4 fruit fly cellular contexts compared by ENCODE assay signal in genomic region chr3L:16631844-16632537, dm6.
A peak's percentile ranks its signal among the peaks of the same experiment; 100 is the strongest.
TF ChIP-seq lines count a peak whose summit lies in the region.

No protein-coding gene starts in this region.

- peak; percentile 70 to 73 for TF ChIP-seq CTCF in S2 (optimal IDR thresholded peaks at IDR 0.05; lab: Kevin White, UChicago)
- peak; percentile 77 for TF ChIP-seq CTCF in whole organism, embryonic (GFP tag; optimal IDR thresholded peaks at IDR 0.05; lab: Kevin White, UChicago)

TF ChIP-seq in whole organism, embryonic, 481 proteins besides CTCF, POLR2A, EP300 and RAD21 (continues in another document):
- TF ChIP-seq nom (GFP tag; optimal IDR thresholded peaks at IDR 0.05; lab: Kevin White, UChicago): no peak
- TF ChIP-seq CG7928 (GFP tag; optimal IDR thresholded peaks at IDR 0.05; lab: Kevin White, UChicago): no peak
- no peak for TF ChIP-seq pros (GFP tag; optimal IDR thresholded peaks at IDR 0.05; lab: Kevin White, UChicago)
- TF ChIP-seq H2.0 (GFP tag; IDR thresholded peaks at IDR 0.05; lab: Robert Waterston, UW): no peak
- no peak for TF ChIP-seq CG11093 (GFP tag; IDR thresholded peaks at IDR 0.05; lab: Robert Waterston, UW)
- TF ChIP-seq gt (GFP tag; IDR thresholded peaks at IDR 0.05; lab: Robert Waterston, UW): no peak
- no peak for TF ChIP-seq sens-2 (GFP tag; IDR thresholded peaks at IDR 0.05; lab: Robert Waterston, UW)
- TF ChIP-seq Camta (GFP tag; optimal IDR thresholded peaks at IDR 0.05; lab: Kevin White, UChicago): no peak
- TF ChIP-seq CG3726 (GFP tag; IDR thresholded peaks at IDR 0.05; lab: Robert Waterston, UW): no peak
- no peak for TF ChIP-seq C15 (GFP tag; IDR thresholded peaks at IDR 0.05; lab: Robert Waterston, UW)
- TF ChIP-seq peb (GFP tag; IDR thresholded peaks at IDR 0.05; lab: Robert Waterston, UW): no peak
- TF ChIP-seq stc (GFP tag; IDR thresholded peaks at IDR 0.05; lab: Robert Waterston, UW): no peak
- TF ChIP-seq ro (GFP tag; IDR thresholded peaks at IDR 0.05; lab: Robert Waterston, UW): no peak
- no peak for TF ChIP-seq lab (GFP tag; optimal IDR thresholded peaks at IDR 0.05; lab: Kevin White, UChicago)
- no peak for TF ChIP-seq CG9817 (tag; optimal IDR thresholded peaks at IDR 0.05; lab: Kevin White, UChicago)
- no peak for TF ChIP-seq Scr (GFP tag; IDR thresholded peaks at IDR 0.05; lab: Robert Waterston, UW; ENCODE audit: partially characterized antibody)
- no peak for TF ChIP-seq en (GFP tag; optimal IDR thresholded peaks at IDR 0.05; lab: Kevin White, UChicago)
- TF ChIP-seq CG2678 (tag; optimal IDR thresholded peaks at IDR 0.05; lab: Kevin White, UChicago): no peak
- TF ChIP-seq CG17568 (GFP tag; optimal IDR thresholded peaks at IDR 0.05; lab: Kevin White, UChicago): no peak
- no peak for TF ChIP-seq nerfin-1 (tag; optimal IDR thresholded peaks at IDR 0.05; lab: Kevin White, UChicago)
- no peak for TF ChIP-seq klu (GFP tag; IDR thresholded peaks at IDR 0.05; lab: Robert Waterston, UW)
- TF ChIP-seq fd96Cb (tag; optimal IDR thresholded peaks at IDR 0.05; lab: Kevin White, UChicago): peak; percentile 3
- no peak for TF ChIP-seq ewg (GFP tag; optimal IDR thresholded peaks at IDR 0.05; lab: Kevin White, UChicago)
- TF ChIP-seq sens (GFP tag; lab: Kevin White, UChicago): peak; percentile 80
- TF ChIP-seq CG6791 (GFP tag; IDR thresholded peaks at IDR 0.05; lab: Robert Waterston, UW; ENCODE audit: partially characterized antibody): no peak
- TF ChIP-seq Rx (GFP tag; IDR thresholded peaks at IDR 0.05; lab: Robert Waterston, UW): no peak
- no peak for TF ChIP-seq Hand (GFP tag; optimal IDR thresholded peaks at IDR 0.05; lab: Kevin White, UChicago)
- 0 out of 2 replicates have a peak, but pooled peaks have one; percentile 9 for TF ChIP-seq CG4360 (GFP tag; IDR thresholded peaks at IDR 0.05; lab: Robert Waterston, UW)
- peak; percentile 16 for TF ChIP-seq nmo (GFP tag; optimal IDR thresholded peaks at IDR 0.05; lab: Kevin White, UChicago)
- no peak for TF ChIP-seq CG10267 (tag; optimal IDR thresholded peaks at IDR 0.05; lab: Kevin White, UChicago)
- TF ChIP-seq sqz (GFP tag; optimal IDR thresholded peaks at IDR 0.05; lab: Kevin White, UChicago): no peak
- no peak for TF ChIP-seq CG4404 (GFP tag; IDR thresholded peaks at IDR 0.05; lab: Robert Waterston, UW)

TF ChIP-seq in whole organism, prepupa, 60 proteins besides CTCF, POLR2A, EP300 and RAD21:
- TF ChIP-seq Lpt (GFP tag; optimal IDR thresholded peaks at IDR 0.05; lab: Kevin White, UChicago) (no peak), Ets21C (GFP tag; optimal IDR thresholded peaks at IDR 0.05; lab: Kevin White, UChicago) (no peak), Eip78C (GFP tag; lab: Kevin White, UChicago) (peak; percentile 47), fkh (GFP tag; optimal IDR thresholded peaks at IDR 0.05; lab: Kevin White, UChicago) (no peak), CG32006 (GFP tag; optimal IDR thresholded peaks at IDR 0.05; lab: Kevin White, UChicago) (no peak), CG4318 (GFP tag; optimal IDR thresholded peaks at IDR 0.05; lab: Kevin White, UChicago) (no peak), CG11902 (GFP tag; optimal IDR thresholded peaks at IDR 0.05; lab: Kevin White, UChicago) (no peak), fd59A (GFP tag; optimal IDR thresholded peaks at IDR 0.05; lab: Kevin White, UChicago) (no peak), CG1621 (tag; optimal IDR thresholded peaks at IDR 0.05; lab: Kevin White, UChicago) (no peak), esn (GFP tag; optimal IDR thresholded peaks at IDR 0.05; lab: Kevin White, UChicago) (peak; percentile 8), CG11294 (GFP tag; IDR thresholded peaks at IDR 0.05; lab: Robert Waterston, UW) (no peak), cyc (GFP tag; optimal IDR thresholded peaks at IDR 0.05; lab: Kevin White, UChicago) (no peak), CG8632 (GFP tag; optimal IDR thresholded peaks at IDR 0.05; lab: Kevin White, UChicago) (no peak), CG6163 (GFP tag; IDR thresholded peaks at IDR 0.05; lab: Robert Waterston, UW) (peak; percentile 17; the same call in 1 of the 3 replicates), Sox15 (GFP tag; optimal IDR thresholded peaks at IDR 0.05; lab: Kevin White, UChicago) (no peak), Hr38 (GFP tag; optimal IDR thresholded peaks at IDR 0.05; lab: Kevin White, UChicago) (no peak)

TF ChIP-seq in whole organism, pupa, 21 proteins besides CTCF, POLR2A, EP300 and RAD21:
- TF ChIP-seq CG13204 (GFP tag; optimal IDR thresholded peaks at IDR 0.05; lab: Kevin White, UChicago) (no peak), CG14655 (GFP tag; optimal IDR thresholded peaks at IDR 0.05; lab: Kevin White, UChicago) (no peak), CG4496 (GFP tag; IDR thresholded peaks at IDR 0.05; lab: Robert Waterston, UW) (0 out of 3 replicates have a peak, but pooled peaks have one; percentile 47), EcR (GFP tag; optimal IDR thresholded peaks at IDR 0.05; lab: Kevin White, UChicago) (peak; percentile 19), Ets98B (GFP tag; IDR thresholded peaks at IDR 0.05; lab: Robert Waterston, UW) (no peak), Snoo (tag; optimal IDR thresholded peaks at IDR 0.05; lab: Kevin White, UChicago) (no peak), rn (GFP tag; IDR thresholded peaks at IDR 0.05; lab: Robert Waterston, UW) (no peak), CG8301 (tag; optimal IDR thresholded peaks at IDR 0.05; lab: Kevin White, UChicago) (peak; percentile 35), CG17806 (tag; optimal IDR thresholded peaks at IDR 0.05; lab: Kevin White, UChicago) (no peak), D1 (tag; optimal IDR thresholded peaks at IDR 0.05; lab: Kevin White, UChicago) (no peak), CG8159 (tag; optimal IDR thresholded peaks at IDR 0.05; lab: Kevin White, UChicago) (no peak), Pif1A (GFP tag; optimal IDR thresholded peaks at IDR 0.05; lab: Kevin White, UChicago) (no peak), Pif1B (GFP tag; optimal IDR thresholded peaks at IDR 0.05; lab: Kevin White, UChicago) (no peak), CG12605 (GFP tag; IDR thresholded peaks at IDR 0.05; lab: Robert Waterston, UW) (no peak)
